Fruit fly (Drosophila melanogaster) whole organism, embryonic: ENCODE data around the gene Mgstl.

ENCODE experiments used
- Atf6 ChIP-seq: fragments of 200-800 bp; sonication (Bioruptor generic); IDR thresholded peaks from 2 replicates; pipeline ENCODE4 v1.3.6; 2022; ENCODE audit warnings: missing biosample characterization, missing genetic modification characterization
- CG10209 ChIP-seq: fragments of 200-800 bp; sonication (Bioruptor generic); optimal IDR thresholded peaks from 3 replicates; lab custom pipeline; 2017; ENCODE audit warnings: missing biosample characterization, mild to moderate bottlenecking, missing genetic modification characterization, missing genetic modification reagents
- CG10321 ChIP-seq: fragments of 200-800 bp; sonication (Bioruptor generic); IDR thresholded peaks from 2 replicates; pipeline ENCODE4 v1.3.6; 2022; ENCODE audit warnings: missing biosample characterization, missing genetic modification characterization
- CG10462 ChIP-seq: fragments of 200-800 bp; sonication (Bioruptor generic); optimal IDR thresholded peaks from 2 replicates; lab custom pipeline; 2016; ENCODE audit warnings: missing biosample characterization, missing genetic modification characterization
- CG10543 ChIP-seq: fragments of 200-800 bp; sonication (Bioruptor generic); optimal IDR thresholded peaks from 3 replicates; lab custom pipeline; 2017; ENCODE audit warnings: missing biosample characterization, mild to moderate bottlenecking, missing genetic modification characterization, moderate library complexity
- CG11723 ChIP-seq: fragments of 200-800 bp; sonication (Bioruptor generic); optimal IDR thresholded peaks from 2 replicates; lab custom pipeline; 2017; ENCODE audit warnings: missing biosample characterization, mild to moderate bottlenecking, missing genetic modification characterization
- CG12236 ChIP-seq: fragments of 200-800 bp; sonication (Bioruptor generic); optimal IDR thresholded peaks from 2 replicates; lab custom pipeline; 2016; ENCODE audit warnings: missing biosample characterization, missing genetic modification characterization
- CG13775 ChIP-seq: fragments of 200-800 bp; sonication (Bioruptor generic); optimal IDR thresholded peaks from 3 replicates; lab custom pipeline; 2017; ENCODE audit warnings: missing biosample characterization, mild to moderate bottlenecking, missing genetic modification characterization
- CG15011 ChIP-seq: fragments of 200-800 bp; sonication (Bioruptor generic); optimal IDR thresholded peaks from 3 replicates; lab custom pipeline; 2018; ENCODE audit warnings: missing biosample characterization, mild to moderate bottlenecking, missing genetic modification characterization
- CG15073 ChIP-seq: fragments of 200-800 bp; sonication (Bioruptor generic); optimal IDR thresholded peaks from 2 replicates; lab custom pipeline; 2016; ENCODE audit warnings: missing biosample characterization, missing genetic modification characterization
- CG17568 ChIP-seq: fragments of 200-800 bp; sonication (Bioruptor generic); optimal IDR thresholded peaks from 2 replicates; lab custom pipeline; 2018; ENCODE audit warnings: missing biosample characterization, mild to moderate bottlenecking, missing genetic modification characterization, moderate library complexity
- CG18262 ChIP-seq: fragments of 200-800 bp; optimal IDR thresholded peaks from 3 replicates; lab custom pipeline; 2019; ENCODE audit warnings: missing biosample characterization, mild to moderate bottlenecking, missing genetic modification characterization, moderate library complexity
- CG2889 ChIP-seq: fragments of 200-800 bp; sonication (Bioruptor generic); IDR thresholded peaks from 3 replicates; pipeline ENCODE4 v1.3.6; 2022; ENCODE audit warnings: missing biosample characterization, missing genetic modification characterization
- CG3065 ChIP-seq: fragments of 200-800 bp; sonication (Bioruptor generic); optimal IDR thresholded peaks from 2 replicates; lab custom pipeline; 2016; ENCODE audit warnings: missing biosample characterization, missing genetic modification characterization
- CG31224 ChIP-seq: fragments of 200-800 bp; sonication (Bioruptor generic); IDR thresholded peaks from 2 replicates; pipeline ENCODE4 v1.3.6; 2022; ENCODE audit warnings: missing biosample characterization, missing genetic modification characterization
- CG4282 ChIP-seq: fragments of 200-800 bp; sonication (Bioruptor generic); optimal IDR thresholded peaks from 2 replicates; lab custom pipeline; 2016; ENCODE audit warnings: missing biosample characterization, missing genetic modification characterization
- CG4328 ChIP-seq: fragments of 200-800 bp; sonication (Bioruptor generic); optimal IDR thresholded peaks from 3 replicates; lab custom pipeline; 2017; ENCODE audit warnings: missing biosample characterization, missing genetic modification reagents, missing genetic modification characterization
- CG7357 ChIP-seq: fragments of 200-800 bp; sonication (Bioruptor generic); IDR thresholded peaks from 3 replicates; pipeline ENCODE4 v1.3.6; 2022; ENCODE audit warnings: missing biosample characterization, missing genetic modification characterization
- CG7372 ChIP-seq: fragments of 200-800 bp; sonication (Bioruptor generic); IDR thresholded peaks from 2 replicates; pipeline ENCODE4 v1.3.6; 2022; ENCODE audit warnings: missing biosample characterization, missing genetic modification characterization
- CG9727 ChIP-seq: fragments of 200-800 bp; sonication (Bioruptor generic); optimal IDR thresholded peaks from 3 replicates; lab custom pipeline; 2017; ENCODE audit warnings: missing biosample characterization, mild to moderate bottlenecking, missing genetic modification characterization
- CrebB ChIP-seq: fragments of 200-800 bp; sonication (Bioruptor generic); optimal IDR thresholded peaks from 3 replicates; lab custom pipeline; 2018; ENCODE audit warnings: missing biosample characterization, mild to moderate bottlenecking, missing genetic modification characterization
- Dad ChIP-seq: fragments of 200-800 bp; sonication (Bioruptor generic); optimal IDR thresholded peaks from 3 replicates; lab custom pipeline; 2016; ENCODE audit warnings: missing biosample characterization, missing genetic modification characterization
- Dbx ChIP-seq: fragments of 200-800 bp; sonication (Bioruptor generic); IDR thresholded peaks from 3 replicates; pipeline ENCODE4 v1.3.6; 2022; ENCODE audit warnings: missing biosample characterization, missing genetic modification characterization
- E2f2 ChIP-seq: fragments of 200-800 bp; sonication (Bioruptor generic); IDR thresholded peaks from 2 replicates; pipeline ENCODE4 v1.3.6; 2022; ENCODE audit warnings: missing biosample characterization, missing genetic modification characterization
- H15 ChIP-seq: fragments of 200-800 bp; sonication (Bioruptor generic); IDR thresholded peaks from 3 replicates; pipeline ENCODE4 v1.3.6; 2022; ENCODE audit warnings: missing biosample characterization, missing genetic modification characterization
- HLH4C ChIP-seq: fragments of 200-800 bp; sonication (Bioruptor generic); IDR thresholded peaks from 3 replicates; pipeline ENCODE4 v1.3.6; 2022; ENCODE audit warnings: missing biosample characterization, missing genetic modification characterization; ENCODE audit not compliant: partially characterized antibody
- Mes4 ChIP-seq: fragments of 200-800 bp; sonication (Bioruptor generic); optimal IDR thresholded peaks from 2 replicates; lab custom pipeline; 2016; ENCODE audit warnings: missing biosample characterization, missing genetic modification characterization
- Nf-YB ChIP-seq: fragments of 200-800 bp; sonication (Bioruptor generic); optimal IDR thresholded peaks from 3 replicates; lab custom pipeline; 2019; ENCODE audit warnings: missing biosample characterization, mild to moderate bottlenecking, missing genetic modification characterization, moderate library complexity
- Opbp ChIP-seq: fragments of 200-800 bp; sonication (Bioruptor generic); IDR thresholded peaks from 3 replicates; pipeline ENCODE4 v1.3.6; 2022; ENCODE audit warnings: missing biosample characterization, missing genetic modification characterization; ENCODE audit not compliant: partially characterized antibody
- Ravus ChIP-seq: fragments of 200-800 bp; sonication (Bioruptor generic); IDR thresholded peaks from 2 replicates; pipeline ENCODE4 v1.3.6; 2022; ENCODE audit warnings: missing biosample characterization, missing genetic modification characterization
- Spps ChIP-seq: fragments of 200-800 bp; sonication (Bioruptor generic); optimal IDR thresholded peaks from 2 replicates; lab custom pipeline; 2018; ENCODE audit warnings: missing biosample characterization, mild to moderate bottlenecking, missing genetic modification characterization
- Sry-δ ChIP-seq: fragments of 200-800 bp; sonication (Bioruptor generic); optimal IDR thresholded peaks from 2 replicates; lab custom pipeline; 2016; ENCODE audit warnings: missing biosample characterization, missing genetic modification characterization
- Taf1 ChIP-seq: fragments of 200-800 bp; sonication (Bioruptor generic); IDR thresholded peaks from 2 replicates; pipeline ENCODE4 v1.3.6; 2022; ENCODE audit warnings: missing biosample characterization, missing genetic modification characterization
- Trl ChIP-seq, 3 experiments: fragments of >200 bp in 2 of 3; fragments of 200-800 bp in 1 of 3; sonication (Bioruptor generic) in 1 of 3; optimal IDR thresholded peaks; 2 replicates in 1 of 3; 3 replicates in 2 of 3; lab custom pipeline; 2016 to 2017; ENCODE audit warnings: missing biosample characterization in 1 of 3, missing genetic modification characterization in 1 of 3
- bowl ChIP-seq: fragments of 200-800 bp; sonication (Bioruptor generic); IDR thresholded peaks from 2 replicates; pipeline ENCODE4 v1.3.6; 2022; ENCODE audit warnings: missing biosample characterization, missing genetic modification characterization
- chn ChIP-seq: fragments of 200-800 bp; sonication (Bioruptor generic); optimal IDR thresholded peaks from 2 replicates; lab custom pipeline; 2016; ENCODE audit warnings: missing biosample characterization, missing genetic modification characterization
- ci ChIP-seq: fragments of 200-800 bp; sonication (Bioruptor generic); IDR thresholded peaks from 3 replicates; pipeline ENCODE4 v1.3.6; 2022; ENCODE audit warnings: missing biosample characterization, missing genetic modification characterization
- cwo ChIP-seq: fragments of 200-800 bp; sonication (Bioruptor generic); optimal IDR thresholded peaks from 3 replicates; lab custom pipeline; 2017; ENCODE audit warnings: missing biosample characterization, missing genetic modification characterization, mild to moderate bottlenecking, moderate library complexity, missing genetic modification reagents
- dm ChIP-seq: fragments of 200-800 bp; sonication (Bioruptor generic); optimal IDR thresholded peaks from 3 replicates; lab custom pipeline; 2016; ENCODE audit warnings: missing biosample characterization, missing genetic modification characterization
- fd96Cb ChIP-seq: fragments of 200-800 bp; sonication (Bioruptor generic); optimal IDR thresholded peaks from 2 replicates; lab custom pipeline; 2018; ENCODE audit warnings: missing biosample characterization, mild to moderate bottlenecking, missing genetic modification characterization, moderate library complexity
- knrl ChIP-seq: fragments of 200-800 bp; sonication (Bioruptor generic); IDR thresholded peaks from 3 replicates; pipeline ENCODE4 v1.3.6; 2022; ENCODE audit warnings: missing biosample characterization, missing genetic modification characterization; ENCODE audit not compliant: partially characterized antibody
- lola ChIP-seq, 3 experiments: fragments of >200 bp in 2 of 3; fragments of 200-800 bp in 1 of 3; sonication (Bioruptor generic) in 1 of 3; optimal IDR thresholded peaks; 2 replicates each; lab custom pipeline; 2017 to 2019; ENCODE audit warnings: missing biosample characterization in 3 of 3, missing genetic modification characterization in 3 of 3, mild to moderate bottlenecking in 1 of 3, moderate library complexity in 1 of 3
- nmo ChIP-seq: fragments of 200-800 bp; sonication (Bioruptor generic); optimal IDR thresholded peaks from 2 replicates; lab custom pipeline; 2018; ENCODE audit warnings: missing biosample characterization, mild to moderate bottlenecking, missing genetic modification characterization, moderate library complexity
- pb ChIP-seq: fragments of 200-800 bp; sonication (Bioruptor generic); optimal IDR thresholded peaks from 3 replicates; lab custom pipeline; 2016; ENCODE audit warnings: missing biosample characterization, missing genetic modification characterization
- ranshi ChIP-seq: fragments of 200-800 bp; sonication (Bioruptor generic); IDR thresholded peaks from 2 replicates; pipeline ENCODE4 v1.3.6; 2022; ENCODE audit warnings: missing biosample characterization, missing genetic modification characterization
- salm ChIP-seq: fragments of 200-800 bp; sonication (Bioruptor generic); optimal IDR thresholded peaks from 2 replicates; lab custom pipeline; 2018; ENCODE audit warnings: missing biosample characterization, mild to moderate bottlenecking, missing genetic modification characterization
- sens-2 ChIP-seq: fragments of 200-800 bp; sonication (Bioruptor generic); IDR thresholded peaks from 2 replicates; pipeline ENCODE4 v1.3.6; 2022; ENCODE audit warnings: missing biosample characterization, missing genetic modification characterization
- shn ChIP-seq: fragments of 200-800 bp; sonication (Bioruptor generic); optimal IDR thresholded peaks from 3 replicates; lab custom pipeline; 2016; ENCODE audit warnings: missing biosample characterization, missing genetic modification characterization
- sisA ChIP-seq: fragments of 200-800 bp; sonication (Bioruptor generic); IDR thresholded peaks from 2 replicates; pipeline ENCODE4 v1.3.6; 2022; ENCODE audit warnings: missing biosample characterization, missing genetic modification characterization
- toy ChIP-seq: fragments of 200-800 bp; sonication (Bioruptor generic); IDR thresholded peaks from 2 replicates; pipeline ENCODE4 v1.3.6; 2022; ENCODE audit warnings: missing biosample characterization, missing genetic modification characterization

The Mgstl gene

DNA sequence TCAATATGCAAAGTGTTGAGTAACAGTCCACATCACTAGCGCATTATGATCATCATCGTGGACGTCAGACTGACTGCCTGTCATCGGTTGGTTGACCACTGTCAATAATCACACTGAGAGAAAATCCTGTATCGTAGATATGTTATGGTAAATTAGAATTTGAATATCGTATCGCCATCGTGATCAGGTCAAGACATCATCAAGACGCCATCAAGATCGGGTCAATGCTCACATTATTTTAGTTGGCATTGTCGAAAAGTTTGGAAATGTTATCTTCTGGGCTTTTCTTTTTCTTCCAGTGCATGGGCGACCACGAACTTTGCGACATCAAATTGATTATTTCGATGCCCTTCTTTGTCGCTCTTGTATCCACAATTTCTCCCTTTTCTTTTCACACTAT, 17.1 kb downstream of the Mgstl start (continued):
- TF ChIP-seq CG4328 (peak; percentile 65), CG31224 (GFP tag; lab: Robert Waterston, UW) (peak; percentile 55), chn (GFP tag; lab: Kevin White, UChicago) (peak; percentile 90), Opbp (GFP tag; lab: Robert Waterston, UW) (no peak), H15 (GFP tag; lab: Robert Waterston, UW) (peak; percentile 80), dm (GFP tag; lab: Kevin White, UChicago) (peak; percentile 78), ci (GFP tag; lab: Robert Waterston, UW) (peak; percentile 96), CG7357 (peak; percentile 56; the same call in 1 of the 3 replicates), lola (GFP tag; optimal IDR thresholded peaks at IDR 0.05; lab: Kevin White, UChicago) (peak in 1 of 3 experiments; percentile 90), sisA (GFP tag; lab: Robert Waterston, UW) (peak; percentile 87), Dad (peak; percentile 93), CG18262 (tag; lab: Kevin White, UChicago) (peak; percentile 87), Dbx (GFP tag; lab: Robert Waterston, UW) (0 out of 3 replicates have a peak, but pooled peaks have one; percentile 42), Atf6 (GFP tag; lab: Robert Waterston, UW) (peak; percentile 79; the same call in 1 of the 2 replicates), Spps (tag; lab: Kevin White, UChicago) (peak; percentile 78), CrebB (peak; percentile 89), nmo (GFP tag; lab: Kevin White, UChicago) (peak; percentile 94), CG13775 (peak; percentile 75), Taf1 (GFP tag; lab: Robert Waterston, UW) (peak; percentile 41; the same call in 1 of the 2 replicates), CG11723 (GFP tag; lab: Kevin White, UChicago) (peak; percentile 87), CG10209 (GFP tag; lab: Kevin White, UChicago) (peak; percentile 87), Ravus (GFP tag; lab: Robert Waterston, UW) (peak; percentile 29; the same call in 1 of the 2 replicates), E2f2 (GFP tag; lab: Robert Waterston, UW) (peak; percentile 72), bowl (GFP tag; lab: Robert Waterston, UW) (peak; percentile 37; the same call in 1 of the 2 replicates), Mes4 (peak; percentile 90), CG17568 (GFP tag; lab: Kevin White, UChicago) (peak; percentile 88), CG15073 (peak; percentile 61), CG4282 (GFP tag; lab: Kevin White, UChicago) (peak; percentile 78), CG10543 (peak; percentile 86), CG10321 (GFP tag; lab: Robert Waterston, UW) (0 out of 2 replicates have a peak, but pooled peaks have one; percentile 56), Trl (optimal IDR thresholded peaks at IDR 0.05; lab: Kevin White, UChicago) (no peak), Trl (GFP tag; optimal IDR thresholded peaks at IDR 0.05; lab: Kevin White, UChicago) (peak; percentile 84), shn (GFP tag; lab: Kevin White, UChicago) (peak; percentile 85), ranshi (GFP tag; lab: Robert Waterston, UW) (peak; percentile 84), Sry-δ (GFP tag; lab: Kevin White, UChicago) (peak; percentile 57), knrl (no peak), toy (GFP tag; lab: Robert Waterston, UW) (no peak), CG10462 (GFP tag; lab: Kevin White, UChicago) (peak; percentile 85), CG7372 (GFP tag; lab: Robert Waterston, UW) (peak; percentile 43), cwo (GFP tag; lab: Kevin White, UChicago) (peak; percentile 74), salm (tag; lab: Kevin White, UChicago) (peak; percentile 91), Nf-YB (GFP tag; lab: Kevin White, UChicago) (peak; percentile 77), CG2889 (peak; percentile 75), CG9727 (GFP tag; lab: Kevin White, UChicago) (peak; percentile 81), pb (peak; percentile 93), CG15011 (GFP tag; lab: Kevin White, UChicago) (peak; percentile 56), HLH4C (GFP tag; lab: Robert Waterston, UW) (no peak), fd96Cb (tag; lab: Kevin White, UChicago) (peak; percentile 91), CG12236 (GFP tag; lab: Kevin White, UChicago) (peak; percentile 65), sens-2 (GFP tag; lab: Robert Waterston, UW) (0 out of 2 replicates have a peak, but pooled peaks have one; percentile 45), CG3065 (GFP tag; lab: Kevin White, UChicago) (peak; percentile 80)
